Fruit fly (Drosophila melanogaster): ENCODE results near the gene Uch-L5.

Gene Uch-L5

DNA sequence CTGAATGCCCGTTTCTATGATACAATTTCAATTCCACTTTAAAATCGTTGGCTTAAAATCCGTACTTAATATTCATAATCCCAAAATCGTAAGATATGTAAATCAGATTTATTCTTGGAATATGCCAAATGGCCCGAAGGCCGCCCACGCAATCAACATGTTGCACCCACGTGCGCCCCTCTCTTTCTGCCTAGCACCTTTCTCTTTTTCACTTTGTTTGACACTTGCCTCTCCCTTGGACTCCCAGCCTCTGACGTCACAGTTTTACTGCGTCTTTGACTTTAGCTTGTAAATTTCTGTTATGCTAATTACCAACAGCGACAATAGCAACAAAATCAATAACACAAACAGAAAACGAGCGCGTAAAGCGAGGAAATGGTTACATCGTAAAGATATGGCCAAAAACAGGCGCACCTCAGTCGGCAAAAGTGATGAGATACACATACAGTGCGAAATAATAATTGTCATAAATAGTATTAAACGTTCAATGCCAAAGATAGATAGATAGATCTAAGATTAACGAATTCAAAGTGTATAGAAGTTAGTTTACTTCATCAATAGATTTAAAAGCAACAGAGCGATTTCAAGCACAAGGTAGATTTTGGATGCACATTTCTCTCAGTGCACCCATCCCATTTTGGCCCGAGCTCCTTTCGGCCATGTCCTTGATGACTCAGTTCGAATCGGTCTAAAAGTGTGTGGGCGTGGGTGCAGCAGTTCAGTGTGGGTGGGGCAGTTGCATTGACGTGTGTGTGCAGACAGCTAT, 27.0 kb upstream of the Uch-L5 start:
- TF ChIP-seq CG8478 (optimal IDR thresholded peaks at IDR 0.05) (no peak), usp (GFP tag; optimal IDR thresholded peaks at IDR 0.05) (no peak), pan (optimal IDR thresholded peaks at IDR 0.05) (no peak), EcR (GFP tag; optimal IDR thresholded peaks at IDR 0.05) (no peak), psq (optimal IDR thresholded peaks at IDR 0.05) (no peak), Dll (optimal IDR thresholded peaks at IDR 0.05) (no peak)

DNA sequence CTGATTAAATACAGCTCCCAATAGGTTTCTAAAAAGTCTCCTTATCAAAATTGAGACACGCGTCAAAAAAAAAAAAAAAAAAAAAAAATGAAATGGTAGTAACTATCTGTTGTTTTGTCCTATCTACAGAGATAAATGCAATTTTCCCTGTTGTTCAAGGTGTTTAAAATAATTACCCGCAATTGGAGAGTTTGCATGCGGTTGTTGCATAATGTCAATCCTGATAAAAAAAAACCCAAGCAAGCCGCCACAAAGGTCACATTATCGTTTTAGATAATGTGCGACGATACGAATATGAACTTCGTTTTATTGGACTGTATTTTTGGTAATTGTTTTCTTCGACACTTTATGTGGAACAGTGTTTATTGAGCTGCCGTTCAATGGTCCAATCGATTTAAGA, 26.1 kb upstream of the Uch-L5 start:
- TF ChIP-seq usp (GFP tag; optimal IDR thresholded peaks at IDR 0.05) = no peak
- TF ChIP-seq CG8478 (optimal IDR thresholded peaks at IDR 0.05) = no peak
- TF ChIP-seq pan (optimal IDR thresholded peaks at IDR 0.05) = no peak
- TF ChIP-seq Dll (optimal IDR thresholded peaks at IDR 0.05) = no peak
- no peak for TF ChIP-seq psq (optimal IDR thresholded peaks at IDR 0.05)
- no peak for TF ChIP-seq EcR (GFP tag; optimal IDR thresholded peaks at IDR 0.05)

DNA sequence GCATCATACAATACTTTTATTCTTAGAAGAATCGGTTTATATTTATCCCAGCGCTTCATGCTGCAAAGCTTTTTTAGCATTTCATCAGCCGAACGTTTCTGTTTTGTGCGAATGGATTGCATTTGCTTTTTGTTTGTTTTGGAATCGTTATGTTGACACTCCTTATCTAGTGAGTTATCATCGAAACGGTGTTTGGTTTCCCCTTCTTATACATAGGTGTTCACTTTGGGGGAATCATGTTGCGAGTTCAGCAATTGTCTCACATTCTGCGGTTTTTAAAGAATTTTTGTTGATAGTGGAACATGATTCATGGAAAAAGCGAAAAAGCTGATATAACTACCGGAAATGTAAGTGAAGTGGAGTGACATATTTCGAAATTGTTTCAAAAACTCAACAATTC, 25.5 kb upstream of the Uch-L5 start:
- TF ChIP-seq psq (optimal IDR thresholded peaks at IDR 0.05) = no peak

DNA sequence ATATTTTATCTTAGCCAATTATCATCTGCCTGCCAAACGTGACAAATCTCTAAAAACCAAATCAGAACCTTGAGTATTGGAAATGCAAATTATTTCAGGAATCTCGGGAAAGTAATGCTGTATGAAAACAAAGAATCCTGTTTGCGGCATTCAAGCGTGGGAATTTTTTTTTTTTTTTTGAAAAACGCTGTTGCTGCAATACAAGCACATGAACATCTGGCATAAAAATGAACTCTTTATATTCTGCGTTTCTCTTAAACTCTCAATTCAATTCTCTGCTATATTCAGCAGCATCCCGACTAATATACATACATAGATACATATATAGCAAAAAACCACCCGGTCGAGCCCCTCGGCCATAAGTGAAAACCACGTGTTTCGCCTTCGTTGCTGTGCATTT, 24.5 kb upstream of the Uch-L5 start:
- TF ChIP-seq psq (optimal IDR thresholded peaks at IDR 0.05) (no peak), usp (GFP tag; optimal IDR thresholded peaks at IDR 0.05) (no peak), Dll (optimal IDR thresholded peaks at IDR 0.05) (no peak), CG8478 (optimal IDR thresholded peaks at IDR 0.05) (no peak), pan (optimal IDR thresholded peaks at IDR 0.05) (no peak), EcR (GFP tag; optimal IDR thresholded peaks at IDR 0.05) (no peak)

DNA sequence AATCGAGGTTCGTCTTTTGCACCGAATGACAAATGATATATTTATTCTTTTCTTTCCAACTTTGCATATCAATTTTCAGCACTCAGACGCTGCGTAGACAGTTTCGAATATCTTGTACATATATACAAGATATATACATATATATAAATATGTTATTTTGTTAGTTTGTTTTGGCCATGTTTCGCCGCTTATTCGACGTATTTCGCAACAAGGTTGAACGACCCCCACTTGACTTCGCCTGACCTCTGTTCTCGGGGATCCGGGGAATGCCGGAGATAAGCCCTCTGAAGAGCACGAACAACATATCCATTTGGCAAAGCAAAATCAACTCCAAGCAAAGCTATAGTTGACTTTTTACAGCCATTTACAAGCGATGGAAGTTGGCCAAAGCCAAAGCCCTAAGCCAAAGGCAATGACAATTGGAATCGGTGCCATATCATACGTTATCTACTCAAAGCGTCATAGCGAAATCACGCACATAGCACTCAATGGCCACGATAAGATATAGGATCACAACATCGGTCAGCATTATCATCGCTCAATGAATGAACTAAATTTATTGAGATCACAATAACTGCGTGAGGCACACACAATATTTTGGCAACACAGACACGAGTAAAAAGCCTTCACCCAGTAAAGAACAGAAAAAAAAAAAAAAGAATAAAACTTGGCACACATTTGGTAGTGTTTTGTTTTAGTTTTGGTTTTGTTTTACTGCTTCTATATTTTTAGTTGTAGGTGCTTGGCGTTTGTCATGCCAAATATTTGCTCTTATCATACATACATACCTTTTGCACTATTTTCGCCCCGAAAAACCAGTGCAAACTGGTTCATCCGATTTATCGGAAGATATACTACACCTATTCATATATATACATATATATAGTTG, 23.4 kb upstream of the Uch-L5 start:
- TF ChIP-seq psq (optimal IDR thresholded peaks at IDR 0.05) = no peak
- TF ChIP-seq CG8478 (optimal IDR thresholded peaks at IDR 0.05) = no peak
- no peak for TF ChIP-seq EcR (GFP tag; optimal IDR thresholded peaks at IDR 0.05)
- TF ChIP-seq pan (optimal IDR thresholded peaks at IDR 0.05) = no peak
- no peak for TF ChIP-seq usp (GFP tag; optimal IDR thresholded peaks at IDR 0.05)
- no peak for TF ChIP-seq Dll (optimal IDR thresholded peaks at IDR 0.05)

DNA sequence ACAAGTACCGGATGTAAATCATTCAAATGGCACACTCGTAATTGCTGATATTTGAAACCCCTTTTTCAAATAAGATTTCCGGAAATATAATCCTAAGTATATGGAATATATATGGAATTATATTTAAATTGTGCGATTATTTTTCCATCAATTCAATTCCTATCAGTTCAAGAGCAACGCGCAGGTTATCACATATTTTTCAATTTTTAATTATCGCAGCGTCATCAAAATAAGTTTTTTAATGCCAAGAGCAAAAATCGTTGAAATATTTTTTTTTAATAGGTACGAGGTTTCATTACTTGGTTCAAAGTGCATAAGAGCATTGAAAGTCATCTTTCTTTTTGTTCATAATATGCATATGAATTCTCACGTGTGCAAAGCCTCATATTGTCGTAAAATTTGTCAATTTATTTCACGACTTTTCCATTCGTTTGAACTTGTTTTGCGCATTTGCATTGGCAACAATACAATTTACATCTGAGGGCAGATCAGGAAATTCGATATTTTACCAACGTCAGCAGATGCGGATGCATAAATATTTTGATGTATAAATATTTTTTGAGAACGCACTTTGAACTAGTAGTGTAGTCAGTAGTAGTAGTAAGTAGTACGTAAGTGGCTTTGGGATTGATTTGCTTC, 21.3 kb upstream of the Uch-L5 start:
- TF ChIP-seq usp (GFP tag; optimal IDR thresholded peaks at IDR 0.05) = no peak
- TF ChIP-seq pan (optimal IDR thresholded peaks at IDR 0.05) = no peak
- no peak for TF ChIP-seq EcR (GFP tag; optimal IDR thresholded peaks at IDR 0.05)
- TF ChIP-seq CG8478 (optimal IDR thresholded peaks at IDR 0.05) = no peak
- TF ChIP-seq psq (optimal IDR thresholded peaks at IDR 0.05) = no peak
- TF ChIP-seq Dll (optimal IDR thresholded peaks at IDR 0.05) = no peak

DNA sequence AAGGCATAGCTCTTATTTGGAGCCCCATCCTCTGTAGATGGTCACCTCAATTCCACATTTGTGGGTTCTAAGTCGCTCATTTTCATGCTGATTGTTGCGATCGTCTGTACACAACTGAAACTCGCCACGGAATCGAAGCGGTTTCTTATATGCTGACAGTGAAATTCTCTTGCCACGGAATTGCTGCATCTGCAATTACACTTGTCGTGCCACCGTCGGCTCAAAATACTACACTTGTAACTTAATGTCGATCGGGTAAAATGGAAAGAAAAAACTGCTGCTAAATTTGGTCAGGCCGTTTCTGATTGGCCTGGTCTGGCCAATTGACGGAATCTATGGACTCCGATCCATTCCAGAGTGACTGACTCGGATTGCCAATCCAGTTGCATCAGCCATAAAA, 20.5 kb upstream of the Uch-L5 start:
- TF ChIP-seq EcR (GFP tag; optimal IDR thresholded peaks at IDR 0.05) = no peak
- TF ChIP-seq psq (optimal IDR thresholded peaks at IDR 0.05) = no peak
- no peak for TF ChIP-seq Dll (optimal IDR thresholded peaks at IDR 0.05)
- TF ChIP-seq usp (GFP tag; optimal IDR thresholded peaks at IDR 0.05) = no peak
- no peak for TF ChIP-seq pan (optimal IDR thresholded peaks at IDR 0.05)
- TF ChIP-seq CG8478 (optimal IDR thresholded peaks at IDR 0.05) = no peak

DNA sequence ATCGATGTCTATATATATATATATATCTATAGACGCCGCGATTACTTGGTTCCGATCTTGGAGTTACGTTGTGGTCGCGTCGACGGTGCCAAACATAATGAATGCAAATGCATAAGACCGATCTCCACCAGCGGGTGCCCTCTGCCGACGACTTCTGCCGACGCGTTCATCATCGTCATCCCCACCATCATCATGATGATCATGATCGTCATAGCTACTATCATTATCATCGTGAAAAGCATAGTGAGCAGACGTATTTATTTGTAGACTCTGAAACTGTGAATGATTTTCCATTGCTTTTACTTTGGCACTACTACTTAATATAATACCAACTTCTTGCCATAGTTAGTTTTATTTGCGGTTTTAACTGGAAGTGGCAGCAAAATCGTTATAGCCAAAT, 15.3 kb upstream of the Uch-L5 start, which contains the start of gene CG32037:
Gene CG32037, minus strand, starts transcription at position 101 of the 400 bp plus-strand sequence.
- TF ChIP-seq psq (optimal IDR thresholded peaks at IDR 0.05) (no peak), Dll (optimal IDR thresholded peaks at IDR 0.05) (no peak), usp (GFP tag; optimal IDR thresholded peaks at IDR 0.05) (no peak), pan (optimal IDR thresholded peaks at IDR 0.05) (no peak), CG8478 (optimal IDR thresholded peaks at IDR 0.05) (no peak), EcR (GFP tag; optimal IDR thresholded peaks at IDR 0.05) (no peak)

DNA sequence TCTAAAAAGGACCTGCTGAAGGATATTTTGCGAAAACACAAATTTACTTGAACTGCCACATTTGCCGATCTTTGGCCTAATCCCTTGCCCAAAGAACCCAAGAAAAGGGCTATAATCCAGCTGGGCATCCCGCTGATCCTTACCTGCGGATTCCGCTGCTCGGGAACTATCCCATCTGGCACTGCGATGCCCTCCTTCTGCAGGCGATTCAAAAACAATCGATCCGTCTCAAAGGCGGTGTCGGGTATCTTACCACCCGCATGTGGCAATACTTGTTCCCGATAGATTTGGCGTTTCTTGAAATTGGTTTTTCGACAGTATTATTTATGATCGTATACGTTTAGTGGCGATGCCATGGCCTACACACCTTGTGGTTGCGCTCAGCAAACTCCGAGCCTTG, 14.6 kb upstream of the Uch-L5 start:
- no peak for TF ChIP-seq psq (optimal IDR thresholded peaks at IDR 0.05)
- no peak for TF ChIP-seq usp (GFP tag; optimal IDR thresholded peaks at IDR 0.05)

DNA sequence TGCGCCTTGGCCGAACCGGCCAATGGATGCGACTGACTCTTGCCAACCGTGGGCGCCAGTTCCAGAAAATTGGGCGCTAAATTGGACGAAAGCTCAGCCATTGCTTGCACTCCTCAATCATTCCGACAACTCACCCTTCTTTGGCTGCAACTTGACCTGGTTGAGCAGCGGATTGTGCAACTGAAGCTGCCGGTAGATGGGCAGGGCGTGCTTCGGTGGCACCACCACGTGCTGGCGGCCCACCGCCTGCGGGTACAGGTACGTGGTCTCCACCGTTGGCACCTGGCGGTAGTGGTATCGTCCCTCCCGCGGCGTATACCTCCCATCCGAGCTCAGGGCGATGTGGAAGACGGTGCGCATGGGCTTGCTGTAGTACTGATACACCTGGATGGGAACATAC, 13.7 kb upstream of the Uch-L5 start:
- TF ChIP-seq psq (optimal IDR thresholded peaks at IDR 0.05) (no peak), usp (GFP tag; optimal IDR thresholded peaks at IDR 0.05) (no peak), Dll (optimal IDR thresholded peaks at IDR 0.05) (no peak), CG8478 (optimal IDR thresholded peaks at IDR 0.05) (no peak), pan (optimal IDR thresholded peaks at IDR 0.05) (no peak), EcR (GFP tag; optimal IDR thresholded peaks at IDR 0.05) (no peak)

DNA sequence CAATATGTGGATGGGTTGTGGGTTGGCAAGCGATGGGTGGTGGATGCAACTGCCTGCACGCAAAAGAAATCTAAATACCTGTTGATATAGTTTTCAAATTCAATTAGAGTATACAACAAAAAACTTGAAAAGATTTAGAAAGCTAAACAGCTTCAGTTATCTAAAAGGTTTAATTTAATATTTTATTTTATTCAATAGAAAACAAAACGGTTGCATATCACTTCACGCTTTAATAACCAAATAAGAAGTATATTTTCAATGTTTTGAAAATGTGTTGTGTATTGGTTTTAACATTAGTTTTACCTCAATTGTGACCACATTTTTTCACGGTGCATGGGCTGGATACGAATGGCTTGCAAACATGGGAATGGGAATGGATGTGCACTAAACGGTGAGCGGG, 12.9 kb upstream of the Uch-L5 start:
- TF ChIP-seq Dll (optimal IDR thresholded peaks at IDR 0.05) (no peak), psq (optimal IDR thresholded peaks at IDR 0.05) (no peak), CG8478 (optimal IDR thresholded peaks at IDR 0.05) (no peak), usp (GFP tag; optimal IDR thresholded peaks at IDR 0.05) (no peak), pan (optimal IDR thresholded peaks at IDR 0.05) (no peak), EcR (GFP tag; optimal IDR thresholded peaks at IDR 0.05) (no peak)

DNA sequence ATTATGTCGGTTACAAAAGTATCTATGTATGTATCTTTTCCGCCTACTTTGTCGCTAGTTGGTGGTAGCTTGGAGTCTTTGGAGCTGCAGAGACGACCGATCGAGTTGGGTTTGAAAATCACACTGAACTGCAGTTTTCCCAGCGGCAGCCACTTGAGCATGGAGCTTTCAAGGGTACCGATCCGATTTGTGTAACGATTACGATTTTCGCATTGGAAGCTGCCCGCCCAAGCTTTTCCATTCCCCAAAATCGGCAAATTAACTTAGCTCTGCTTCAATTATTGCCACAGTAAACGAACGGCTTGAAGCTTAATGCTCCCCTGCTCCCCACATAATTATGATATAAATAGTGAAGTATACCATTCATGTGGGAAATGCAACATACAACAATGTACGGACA, 12.4 kb upstream of the Uch-L5 start, which contains the start of gene CG32036:
Gene CG32036, minus strand, starts transcription at position 101 of the 400 bp plus-strand sequence.
- TF ChIP-seq EcR (GFP tag; optimal IDR thresholded peaks at IDR 0.05) = no peak
- TF ChIP-seq CG8478 (optimal IDR thresholded peaks at IDR 0.05) = no peak
- TF ChIP-seq pan (optimal IDR thresholded peaks at IDR 0.05) = no peak
- TF ChIP-seq psq (optimal IDR thresholded peaks at IDR 0.05) = no peak
- TF ChIP-seq usp (GFP tag; optimal IDR thresholded peaks at IDR 0.05) = no peak
- no peak for TF ChIP-seq Dll (optimal IDR thresholded peaks at IDR 0.05)
